Worm (Caenorhabditis elegans) whole organism, L3 larva: ENCODE data around the gene K08F8.15.

Experiments used
- ceh-16 ChIP-seq: sonication (generic microtip); optimal IDR thresholded peaks from 2 replicates; lab custom pipeline; 2017; ENCODE audit warnings: missing biosample characterization, missing genetic modification characterization
- elt-1 ChIP-seq: fragments of 150-350 bp; optimal IDR thresholded peaks from 2 replicates; lab custom pipeline; 2014; ENCODE audit warnings: missing biosample characterization, missing genetic modification characterization
- fos-1 ChIP-seq: fragments of 150-350 bp; optimal IDR thresholded peaks from 2 replicates; lab custom pipeline; 2014; ENCODE audit warnings: missing biosample characterization, missing genetic modification characterization
- mml-1 ChIP-seq: fragments of 150-350 bp; sonication (generic microtip); optimal IDR thresholded peaks from 3 replicates; lab custom pipeline; 2014; ENCODE audit warnings: missing biosample characterization, missing genetic modification characterization
- nhr-12 ChIP-seq: fragments of 150-350 bp; optimal IDR thresholded peaks from 2 replicates; lab custom pipeline; 2014; ENCODE audit warnings: missing biosample characterization, missing genetic modification characterization
- nhr-28 ChIP-seq: fragments of 150-350 bp; optimal IDR thresholded peaks from 2 replicates; lab custom pipeline; 2014; ENCODE audit warnings: missing biosample characterization, missing genetic modification characterization
- tbx-2 ChIP-seq: sonication (generic microtip); optimal IDR thresholded peaks from 2 replicates; lab custom pipeline; 2016; ENCODE audit warnings: mild to moderate bottlenecking, missing genetic modification characterization, missing compliant biosample characterization
- zag-1 ChIP-seq: fragments of 150-350 bp; optimal IDR thresholded peaks from 2 replicates; lab custom pipeline; 2014; ENCODE audit warnings: missing biosample characterization, missing genetic modification characterization

DNA sequence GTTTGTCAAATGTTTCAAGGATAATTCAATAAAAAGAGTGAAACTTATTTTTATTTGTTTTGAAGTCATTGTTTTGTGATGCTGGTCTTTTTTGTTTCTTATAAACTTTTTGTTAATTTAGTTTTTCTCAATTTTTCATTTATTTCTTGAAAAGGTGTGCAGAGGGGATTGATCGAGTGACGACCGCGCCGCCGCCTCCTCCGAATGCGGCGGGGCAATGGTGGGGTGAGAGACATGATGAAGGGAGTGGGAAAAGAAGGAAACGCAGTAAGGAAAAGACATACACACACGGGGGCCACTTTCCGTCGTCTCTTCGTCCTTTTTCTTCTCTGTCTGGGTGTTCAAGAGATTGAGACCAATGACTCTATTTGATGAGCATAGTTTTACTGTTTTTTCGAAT is 2.8 kb downstream of the K08F8.15 start:
- TF ChIP-seq tbx-2 (tag; lab: Kevin White, UChicago), result no peak
- no peak for TF ChIP-seq nhr-28 (tag; lab: Kevin White, UChicago)
- TF ChIP-seq zag-1 (tag; lab: Kevin White, UChicago), result no peak
- TF ChIP-seq ceh-16 (tag; lab: Kevin White, UChicago), result no peak
- no peak for TF ChIP-seq nhr-12 (tag; lab: Kevin White, UChicago)
- TF ChIP-seq fos-1, result no peak
- no peak for TF ChIP-seq elt-1
- TF ChIP-seq mml-1 (tag; lab: Kevin White, UChicago), result no peak
